Worm (Caenorhabditis elegans) whole organism, L4/young adult: Measurements from ENCODE around the gene sor-1.

ENCODE experiments used
- W03F9.2 ChIP-seq: fragments of 150-350 bp; optimal IDR thresholded peaks from 2 replicates; lab custom pipeline; 2014; ENCODE audit warnings: missing biosample characterization, missing genetic modification characterization
- dao-5 ChIP-seq: sonication (generic microtip); optimal IDR thresholded peaks from 2 replicates; lab custom pipeline; 2016; ENCODE audit warnings: missing genotype, missing genetic modification characterization, moderate library complexity, missing compliant biosample characterization
- him-1 ChIP-seq: sonication (generic microtip); optimal IDR thresholded peaks from 2 replicates; lab custom pipeline; 2016; ENCODE audit warnings: missing genotype, missing genetic modification reagents, missing genetic modification characterization, missing compliant biosample characterization

sor-1 gene

DNA sequence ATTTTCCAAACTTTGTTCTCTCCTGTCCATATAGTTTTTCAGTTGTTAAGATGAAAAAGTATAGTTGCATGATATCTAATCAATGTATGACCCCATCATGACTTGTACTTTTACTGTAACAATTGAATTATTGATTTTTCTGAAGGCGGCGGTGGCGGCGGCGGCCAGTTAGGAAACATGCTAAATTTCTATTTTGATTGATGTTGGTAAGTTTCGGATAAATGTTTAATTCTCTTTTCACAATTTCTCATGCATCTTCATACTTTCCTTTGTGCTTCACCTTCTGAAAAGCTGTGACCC lies at the start of gene sor-1:
TSS of gene sor-1 (plus strand) at position 201 of the 300 bp plus-strand sequence.
- no peak for TF ChIP-seq him-1 (tag; lab: Kevin White, UChicago)
- no peak for TF ChIP-seq dao-5 (tag; lab: Kevin White, UChicago)
- TF ChIP-seq W03F9.2 (tag; lab: Kevin White, UChicago) = no peak

DNA sequence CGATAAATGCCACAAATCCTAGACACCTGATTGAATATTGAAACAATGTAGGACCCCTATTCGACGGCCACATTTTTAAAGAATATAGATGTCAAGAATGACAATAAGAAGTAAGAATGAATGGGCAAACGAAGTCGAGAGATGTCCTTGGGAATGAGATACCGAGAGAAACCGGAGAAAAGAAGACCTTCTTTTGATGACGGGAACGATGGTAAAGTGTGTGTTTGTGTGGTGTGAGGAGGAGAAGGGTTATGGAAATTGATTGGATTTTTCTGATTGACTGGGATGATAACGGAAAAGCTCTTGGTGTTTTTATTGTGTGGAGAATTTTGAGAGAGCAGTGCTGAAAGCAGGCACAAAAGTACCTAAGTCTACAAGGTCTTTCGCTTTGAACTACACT lies 49.3 kb upstream of the sor-1 start, which contains the start of gene R05D3.9:
TSS of gene R05D3.9 (minus strand) at position 101 of the 400 bp plus-strand sequence.
- no peak for TF ChIP-seq him-1 (tag; lab: Kevin White, UChicago)
- TF ChIP-seq dao-5 (tag; lab: Kevin White, UChicago) = no peak
- no peak for TF ChIP-seq W03F9.2 (tag; lab: Kevin White, UChicago)

DNA sequence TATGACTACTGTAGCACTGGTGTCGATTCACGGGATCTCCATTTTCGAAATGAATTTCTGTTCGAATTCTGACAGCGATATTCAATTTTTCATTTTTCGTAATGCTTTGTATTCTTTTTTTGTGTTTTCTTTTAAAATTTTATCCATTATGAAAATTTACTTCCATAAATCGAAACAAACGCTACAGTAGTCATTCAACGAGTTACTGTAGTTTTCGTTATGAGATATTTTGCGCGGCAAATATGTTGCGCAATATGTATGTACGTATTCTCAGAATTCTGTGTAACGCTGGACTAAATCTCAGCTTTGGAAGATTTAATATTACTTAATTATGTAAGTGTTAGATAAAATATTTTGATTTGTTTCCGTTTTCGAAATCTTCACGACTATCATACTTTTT lies 48.8 kb upstream of the sor-1 start:
- TF ChIP-seq W03F9.2 (tag; lab: Kevin White, UChicago) (no peak), him-1 (tag; lab: Kevin White, UChicago) (no peak)

DNA sequence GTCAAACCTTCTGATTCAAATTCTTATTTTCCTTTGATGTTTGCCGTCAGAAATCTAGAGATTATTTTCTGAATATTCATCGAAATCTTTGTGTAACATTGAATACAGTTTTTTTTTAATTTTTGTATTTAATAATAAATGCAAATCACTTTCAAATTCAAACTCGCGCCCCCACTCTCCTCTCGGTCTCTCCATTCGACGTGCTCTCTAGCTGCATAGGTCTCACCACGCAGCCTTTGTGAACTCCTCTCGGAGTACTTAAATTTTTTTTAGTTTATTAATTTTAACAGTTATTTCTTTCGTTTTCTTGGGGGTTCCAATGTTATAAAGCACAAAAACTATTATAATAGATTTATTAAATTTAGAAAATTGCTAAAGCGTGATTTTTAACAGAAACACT lies 47.8 kb upstream of the sor-1 start:
- TF ChIP-seq him-1 (tag; lab: Kevin White, UChicago) = no peak
- TF ChIP-seq dao-5 (tag; lab: Kevin White, UChicago) = no peak
- TF ChIP-seq W03F9.2 (tag; lab: Kevin White, UChicago) = no peak

DNA sequence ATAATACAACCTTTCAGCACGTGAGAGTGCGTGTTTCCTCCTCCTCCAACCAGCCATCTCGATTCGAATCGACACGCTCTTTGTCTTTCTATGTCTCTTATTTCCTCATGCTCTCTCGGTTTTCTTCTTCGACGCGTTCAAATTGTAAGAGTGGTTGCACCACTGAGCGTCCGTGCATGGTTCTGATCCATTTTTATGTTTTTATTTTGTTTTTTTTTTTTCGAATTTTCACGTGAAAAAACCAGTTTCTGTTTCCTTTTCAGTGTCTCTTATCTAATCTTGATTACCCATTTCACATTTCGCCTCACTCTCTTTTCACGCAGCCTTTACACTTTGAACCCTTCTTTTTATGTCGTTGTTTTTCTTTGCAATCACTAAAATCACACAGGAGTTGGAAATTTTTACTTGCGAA lies 47.1 kb upstream of the sor-1 start:
- TF ChIP-seq dao-5 (tag; lab: Kevin White, UChicago) (no peak), W03F9.2 (tag; lab: Kevin White, UChicago) (peak; percentile 26)

DNA sequence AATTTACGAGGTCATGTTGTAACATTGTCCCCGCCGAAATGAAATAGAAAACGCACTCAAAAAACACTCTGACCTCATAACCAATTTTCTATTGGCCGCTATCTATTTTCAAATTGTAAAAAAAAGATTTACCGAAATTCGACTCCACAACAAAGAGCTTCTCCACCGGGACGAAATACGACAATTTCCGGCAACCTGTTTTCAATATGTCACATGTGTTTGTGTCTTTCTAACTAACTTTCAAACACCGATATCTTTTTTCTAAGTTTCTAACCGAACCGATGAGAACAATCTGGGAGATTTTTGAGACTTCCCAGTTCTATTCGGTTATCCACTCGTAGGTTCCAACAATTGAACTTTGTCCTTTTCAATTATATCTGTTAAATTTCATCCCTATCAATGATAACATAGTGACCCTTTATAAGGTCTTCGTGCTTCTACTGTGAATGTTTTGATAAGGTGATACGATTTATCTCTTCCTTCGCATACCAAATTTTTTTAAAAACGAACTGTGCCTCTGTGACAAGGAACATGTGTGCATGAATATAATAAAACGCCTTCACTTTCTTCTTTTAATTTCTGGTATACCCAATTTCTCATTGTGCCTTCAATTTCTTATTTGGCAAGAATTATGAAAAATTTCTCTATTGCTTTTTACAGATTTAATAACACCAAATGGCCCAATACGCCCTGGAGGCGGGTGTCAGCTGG lies 46.2 kb upstream of the sor-1 start, which contains the start of gene lmbr-1:
TSS of gene lmbr-1 (plus strand) at position 661 of the 711 bp plus-strand sequence.
- TF ChIP-seq W03F9.2 (tag; lab: Kevin White, UChicago) (no peak), dao-5 (tag; lab: Kevin White, UChicago) (no peak), him-1 (tag; lab: Kevin White, UChicago) (no peak)

DNA sequence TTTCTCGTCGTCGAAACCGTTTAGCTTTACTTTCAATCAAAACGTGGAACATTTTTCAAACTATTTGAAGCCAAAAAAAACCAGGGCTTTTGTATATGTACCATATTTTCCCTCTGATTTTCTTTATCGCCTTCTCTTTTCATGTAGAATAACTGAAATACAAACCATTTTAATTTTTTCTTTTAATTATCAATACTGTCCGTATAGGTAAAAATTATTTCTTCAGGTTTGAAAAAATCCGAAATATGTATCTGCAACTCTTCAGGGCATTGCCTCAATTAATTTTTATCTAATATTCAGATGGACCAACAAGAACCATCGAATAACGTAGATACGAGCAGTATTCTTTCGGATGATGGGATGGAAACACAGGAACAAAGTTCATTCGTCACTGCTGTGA lies 43.0 kb upstream of the sor-1 start, which contains the start of gene met-2:
TSS of gene met-2 (plus strand) at position 301 of the 400 bp plus-strand sequence.
- TF ChIP-seq him-1 (tag; lab: Kevin White, UChicago) = no peak
- no peak for TF ChIP-seq W03F9.2 (tag; lab: Kevin White, UChicago)
- TF ChIP-seq dao-5 (tag; lab: Kevin White, UChicago) = no peak

DNA sequence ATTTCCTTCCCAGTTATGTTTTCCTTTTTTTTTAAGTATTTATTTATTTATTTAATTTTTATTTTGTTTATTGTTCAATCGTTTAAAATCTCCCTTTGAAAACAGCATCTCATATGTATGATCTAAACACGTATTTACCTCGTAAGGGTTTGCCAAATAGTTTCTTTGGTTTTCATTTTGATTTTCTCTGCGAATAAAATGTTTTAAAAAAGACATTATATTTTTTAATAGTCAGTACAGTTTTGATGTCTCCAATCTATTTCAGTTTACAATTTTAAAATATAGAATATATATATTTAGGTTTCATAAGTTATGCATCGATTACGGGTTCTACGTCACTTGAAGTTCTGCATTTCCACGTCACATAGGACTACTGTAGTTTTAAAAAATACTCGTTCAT lies 37.3 kb upstream of the sor-1 start, which contains the start of gene R05D3.12:
TSS of gene R05D3.12 (plus strand) at position 301 of the 400 bp plus-strand sequence.
- TF ChIP-seq him-1 (tag; lab: Kevin White, UChicago) = no peak
- TF ChIP-seq dao-5 (tag; lab: Kevin White, UChicago) = no peak
- TF ChIP-seq W03F9.2 (tag; lab: Kevin White, UChicago) = no peak

DNA sequence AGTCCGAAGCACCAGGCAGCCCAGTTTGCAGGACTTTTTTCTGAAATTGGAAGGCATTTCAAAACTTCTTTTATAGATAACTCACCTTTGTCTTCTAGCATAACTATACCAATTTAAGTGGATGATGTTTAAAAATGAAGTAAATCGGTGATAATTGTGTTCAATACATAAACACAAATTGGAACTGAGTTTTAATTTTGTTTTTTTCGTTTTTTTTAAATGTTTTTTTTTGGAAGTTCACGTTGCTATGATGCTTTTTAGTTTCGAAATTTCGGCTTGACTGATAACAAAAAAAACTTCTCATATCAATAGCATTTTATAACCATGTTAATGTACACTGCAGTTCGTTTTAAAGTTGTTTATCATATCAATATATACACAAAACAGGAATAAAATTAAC lies 28.4 kb upstream of the sor-1 start, which contains the start of gene ZK353.4:
TSS of gene ZK353.4 (minus strand) at position 101 of the 400 bp plus-strand sequence.
- TF ChIP-seq him-1 (tag; lab: Kevin White, UChicago) (peak; percentile 40), dao-5 (tag; lab: Kevin White, UChicago) (no peak)

DNA sequence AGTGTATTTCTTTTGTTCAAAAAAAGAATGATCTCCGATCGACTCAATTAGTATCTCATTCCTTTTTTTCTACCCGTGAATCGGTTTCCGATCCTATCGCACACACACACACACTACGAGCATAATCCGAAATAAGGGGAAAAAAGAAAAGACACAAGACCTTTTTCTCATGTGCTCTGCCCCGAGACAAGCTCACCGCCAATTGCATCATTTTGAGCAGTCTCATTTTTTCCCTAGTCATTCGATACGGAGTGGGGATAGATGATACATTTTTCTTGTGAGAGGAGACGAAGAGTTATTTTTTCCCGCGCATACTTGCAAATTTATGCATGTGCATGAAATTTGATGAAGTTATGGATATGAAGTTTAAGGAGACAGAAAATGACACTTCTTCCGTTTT lies 25.7 kb upstream of the sor-1 start:
- TF ChIP-seq him-1 (tag; lab: Kevin White, UChicago) (peak; percentile 54), W03F9.2 (tag; lab: Kevin White, UChicago) (no peak)

DNA sequence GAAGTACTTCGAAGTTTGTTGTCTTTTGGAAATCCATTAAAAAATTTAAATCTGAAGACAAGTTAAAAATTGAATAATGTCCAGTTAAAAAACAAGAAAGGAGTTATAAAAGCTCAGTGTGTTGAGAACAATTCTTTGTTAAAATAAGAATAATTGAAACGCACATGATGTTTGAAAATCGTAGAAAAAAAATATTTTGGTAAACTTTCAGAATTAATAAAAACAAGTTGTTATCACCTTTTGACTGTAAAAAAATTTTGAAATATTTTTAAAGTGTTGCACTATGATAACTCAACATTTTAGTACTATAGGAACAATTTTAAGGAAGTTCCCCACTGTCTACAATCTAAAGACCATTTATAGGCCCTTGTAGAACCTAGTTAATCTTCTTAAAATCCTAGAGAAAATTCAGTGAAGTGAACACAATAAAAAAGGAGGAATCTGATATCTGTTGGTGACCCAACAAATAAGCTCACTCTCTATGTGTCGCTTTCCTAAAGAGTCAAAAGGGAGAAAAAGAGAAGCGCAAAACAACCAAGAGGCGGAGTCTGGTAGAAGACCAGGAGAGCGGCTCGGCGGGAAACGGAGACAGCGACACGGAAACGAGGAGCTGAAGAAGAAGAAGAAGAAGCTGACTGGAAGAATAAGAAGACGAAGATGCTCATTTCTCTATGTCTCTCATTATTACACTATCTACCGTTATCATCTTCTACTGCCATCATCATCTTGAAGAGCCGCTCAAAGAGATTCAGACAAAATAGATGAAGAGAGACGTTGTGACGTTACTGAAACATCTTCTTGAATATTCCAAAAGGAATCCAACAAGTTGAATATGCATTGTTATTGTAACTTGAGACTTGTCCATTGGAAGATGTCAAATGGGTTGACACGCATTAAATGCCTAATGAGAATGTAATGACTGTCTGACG lies 23.3 kb upstream of the sor-1 start, which contains the start of gene ZK353.10:
TSS of gene ZK353.10 (minus strand) at position 51 of the 929 bp plus-strand sequence.
- TF ChIP-seq him-1 (tag; lab: Kevin White, UChicago) (peak; percentile 41), dao-5 (tag; lab: Kevin White, UChicago) (no peak), W03F9.2 (tag; lab: Kevin White, UChicago) (no peak)

DNA sequence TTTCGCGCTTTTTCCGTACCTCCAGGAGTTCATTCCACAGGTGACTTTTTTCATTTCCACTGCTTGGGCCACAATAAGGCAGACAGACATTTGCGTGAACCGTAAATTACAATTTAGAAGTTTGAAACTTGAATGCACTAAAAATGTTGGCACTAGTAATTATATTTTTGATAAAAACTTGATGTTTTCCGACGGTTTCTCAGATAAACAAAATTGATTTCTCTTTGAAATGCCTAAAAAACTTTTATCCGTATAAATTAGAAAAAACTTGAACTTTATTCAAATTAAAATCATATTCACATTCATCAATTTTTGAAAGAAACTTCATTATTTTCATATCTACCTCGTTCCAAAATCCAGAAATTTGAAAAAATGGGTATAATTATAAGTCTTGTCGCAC lies 22.3 kb upstream of the sor-1 start, which contains the start of gene ZK353.3:
TSS of gene ZK353.3 (plus strand) at position 301 of the 400 bp plus-strand sequence.
- TF ChIP-seq dao-5 (tag; lab: Kevin White, UChicago) (no peak), him-1 (tag; lab: Kevin White, UChicago) (no peak), W03F9.2 (tag; lab: Kevin White, UChicago) (no peak)

DNA sequence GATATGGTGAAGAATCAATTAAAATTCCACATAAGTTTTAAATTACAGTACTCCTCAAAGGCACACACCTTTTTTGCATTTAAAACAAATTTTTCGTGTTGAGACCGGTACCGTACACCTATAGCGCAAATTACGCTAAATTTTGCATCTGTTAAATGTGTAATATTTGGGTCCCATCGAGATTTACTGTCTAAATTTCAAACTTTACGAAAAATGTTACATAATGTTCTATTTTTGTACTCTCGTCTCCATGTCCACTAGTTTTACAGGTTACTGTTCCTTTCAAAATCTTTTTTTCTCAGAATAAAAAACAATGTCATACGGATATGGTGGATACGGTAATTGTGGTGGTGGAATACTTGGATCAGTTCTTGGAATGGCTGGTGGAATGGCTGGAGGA lies 19.6 kb upstream of the sor-1 start, which contains the start of gene ZK353.2:
TSS of gene ZK353.2 (plus strand) at position 301 of the 400 bp plus-strand sequence.
- TF ChIP-seq dao-5 (tag; lab: Kevin White, UChicago) (no peak), him-1 (tag; lab: Kevin White, UChicago) (no peak), W03F9.2 (tag; lab: Kevin White, UChicago) (no peak)
